Fruit fly (Drosophila melanogaster) Kc167 (cell line): ENCODE data around the gene fng.

Source experiments
- Myc ChIP-seq: fragments of >200 bp; optimal IDR thresholded peaks from 2 replicates; lab custom pipeline; 2017; ENCODE audit warnings: missing external identifiers
- h ChIP-seq: fragments of >200 bp; optimal IDR thresholded peaks from 3 replicates; lab custom pipeline; 2018; ENCODE audit warnings: missing external identifiers

dm6 chr3L:20956650-20957049 is 7.3 kb upstream of the fng start, which contains the start of the genes Sems and CG10588:
- TF ChIP-seq h (lab: Kevin White, UChicago) (no peak), Myc (lab: Kevin White, UChicago) (no peak)
